Fruit fly (Drosophila melanogaster) whole organism, embryonic: ENCODE results near the gene Lgr1.

Source experiments
- Blimp-1 ChIP-seq: fragments of 200-800 bp; sonication (Bioruptor generic); optimal IDR thresholded peaks from 3 replicates; lab custom pipeline; 2018; ENCODE audit warnings: missing biosample characterization, missing genetic modification characterization, mild to moderate bottlenecking, moderate library complexity, missing genetic modification reagents
- CG10147 ChIP-seq: fragments of 200-800 bp; sonication (Bioruptor generic); optimal IDR thresholded peaks from 2 replicates; lab custom pipeline; 2019; ENCODE audit warnings: missing biosample characterization, mild to moderate bottlenecking, missing genetic modification characterization, moderate library complexity
- CG10267 ChIP-seq: fragments of 200-800 bp; sonication (Bioruptor generic); optimal IDR thresholded peaks from 2 replicates; lab custom pipeline; 2018; ENCODE audit warnings: missing biosample characterization, mild to moderate bottlenecking, missing genetic modification characterization, moderate library complexity
- CG10654 ChIP-seq: fragments of 200-800 bp; sonication (Bioruptor generic); optimal IDR thresholded peaks from 2 replicates; lab custom pipeline; 2016; ENCODE audit warnings: missing biosample characterization, missing genetic modification characterization
- CG11085 ChIP-seq: fragments of 200-800 bp; sonication (Bioruptor generic); IDR thresholded peaks from 2 replicates; pipeline ENCODE4 v1.3.6; 2022; ENCODE audit warnings: missing biosample characterization, missing genetic modification characterization
- CG11560 ChIP-seq: fragments of 200-800 bp; sonication (Bioruptor generic); IDR thresholded peaks from 3 replicates; pipeline ENCODE4 v1.3.6; 2022; ENCODE audit warnings: missing biosample characterization, missing genetic modification characterization
- CG11695 ChIP-seq: fragments of 200-800 bp; sonication (Bioruptor generic); IDR thresholded peaks from 3 replicates; pipeline ENCODE4 v1.3.6; 2022; ENCODE audit warnings: missing biosample characterization, missing genetic modification characterization
- CG13775 ChIP-seq: fragments of 200-800 bp; sonication (Bioruptor generic); optimal IDR thresholded peaks from 3 replicates; lab custom pipeline; 2017; ENCODE audit warnings: missing biosample characterization, mild to moderate bottlenecking, missing genetic modification characterization
- CG14710 ChIP-seq: fragments of 200-800 bp; sonication (Bioruptor generic); optimal IDR thresholded peaks from 3 replicates; lab custom pipeline; 2019; ENCODE audit warnings: missing biosample characterization, mild to moderate bottlenecking, missing genetic modification characterization, moderate library complexity
- CG15601 ChIP-seq: fragments of 200-800 bp; sonication (Bioruptor generic); optimal IDR thresholded peaks from 3 replicates; lab custom pipeline; 2019; ENCODE audit warnings: missing biosample characterization, mild to moderate bottlenecking, missing genetic modification characterization, moderate library complexity
- CG16813 ChIP-seq: fragments of 200-800 bp; sonication (Bioruptor generic); IDR thresholded peaks from 3 replicates; pipeline ENCODE4 v1.3.6; 2022; ENCODE audit warnings: missing biosample characterization, missing genetic modification characterization; ENCODE audit not compliant: partially characterized antibody
- CG17186 ChIP-seq: fragments of 200-800 bp; sonication (Bioruptor generic); optimal IDR thresholded peaks from 3 replicates; lab custom pipeline; 2017; ENCODE audit warnings: missing biosample characterization, missing genetic modification reagents, missing genetic modification characterization
- CG17359 ChIP-seq: fragments of 200-800 bp; sonication (Bioruptor generic); optimal IDR thresholded peaks from 3 replicates; lab custom pipeline; 2018; ENCODE audit warnings: missing biosample characterization, mild to moderate bottlenecking, missing genetic modification characterization, moderate library complexity
- CG2678 ChIP-seq: fragments of 200-800 bp; sonication (Bioruptor generic); optimal IDR thresholded peaks from 3 replicates; lab custom pipeline; 2019; ENCODE audit warnings: missing biosample characterization, mild to moderate bottlenecking, missing genetic modification characterization, moderate library complexity
- CG3065 ChIP-seq: fragments of 200-800 bp; sonication (Bioruptor generic); optimal IDR thresholded peaks from 2 replicates; lab custom pipeline; 2016; ENCODE audit warnings: missing biosample characterization, missing genetic modification characterization
- CG32767 ChIP-seq: fragments of 200-800 bp; sonication (Bioruptor generic); IDR thresholded peaks from 2 replicates; pipeline ENCODE4 v1.3.6; 2022; ENCODE audit warnings: missing biosample characterization, missing genetic modification characterization
- CG4820 ChIP-seq: fragments of 200-800 bp; sonication (Bioruptor generic); optimal IDR thresholded peaks from 3 replicates; lab custom pipeline; 2016; ENCODE audit warnings: missing biosample characterization, missing genetic modification characterization
- CG6272 ChIP-seq: fragments of 200-800 bp; sonication (Bioruptor generic); IDR thresholded peaks from 2 replicates; pipeline ENCODE4 v1.3.6; 2022; ENCODE audit warnings: missing biosample characterization, missing genetic modification characterization
- CG7745 ChIP-seq: fragments of 200-800 bp; sonication (Bioruptor generic); optimal IDR thresholded peaks from 2 replicates; lab custom pipeline; 2018; ENCODE audit warnings: missing biosample characterization, mild to moderate bottlenecking, missing genetic modification characterization, moderate library complexity
- CG7963 ChIP-seq: fragments of 200-800 bp; sonication (Bioruptor generic); IDR thresholded peaks from 3 replicates; pipeline ENCODE4 v1.3.6; 2022; ENCODE audit warnings: missing biosample characterization, missing genetic modification characterization; ENCODE audit not compliant: partially characterized antibody
- CG8924 ChIP-seq: fragments of 200-800 bp; optimal IDR thresholded peaks from 3 replicates; lab custom pipeline; 2019; ENCODE audit warnings: missing biosample characterization, mild to moderate bottlenecking, missing genetic modification characterization, moderate library complexity
- CG9215 ChIP-seq: fragments of 200-800 bp; sonication (Bioruptor generic); IDR thresholded peaks from 2 replicates; pipeline ENCODE4 v1.3.6; 2022; ENCODE audit warnings: missing biosample characterization, missing genetic modification characterization
- D19A ChIP-seq: fragments of 200-800 bp; optimal IDR thresholded peaks from 3 replicates; lab custom pipeline; 2019; ENCODE audit warnings: missing biosample characterization, mild to moderate bottlenecking, missing genetic modification characterization, moderate library complexity
- Deaf1 ChIP-seq: fragments of 200-800 bp; optimal IDR thresholded peaks from 3 replicates; lab custom pipeline; 2019; ENCODE audit warnings: missing biosample characterization, mild to moderate bottlenecking, missing genetic modification characterization, moderate library complexity
- Dref ChIP-seq: fragments of 200-800 bp; sonication (Bioruptor generic); IDR thresholded peaks from 2 replicates; pipeline ENCODE4 v1.3.6; 2022; ENCODE audit warnings: missing biosample characterization, missing genetic modification characterization
- Ets65A ChIP-seq: fragments of 200-800 bp; sonication (Bioruptor generic); peaks from one replicate; lab custom pipeline; 2016; ENCODE audit warnings: missing biosample characterization, missing genetic modification characterization
- HmgZ ChIP-seq: fragments of 200-800 bp; sonication (Bioruptor generic); optimal IDR thresholded peaks from 2 replicates; lab custom pipeline; 2018; ENCODE audit warnings: missing biosample characterization, mild to moderate bottlenecking, missing genetic modification characterization
- Meics ChIP-seq: fragments of 200-800 bp; sonication (Bioruptor generic); optimal IDR thresholded peaks from 2 replicates; lab custom pipeline; 2017; ENCODE audit warnings: missing biosample characterization, mild to moderate bottlenecking, missing genetic modification characterization
- Sry-δ ChIP-seq: fragments of 200-800 bp; sonication (Bioruptor generic); optimal IDR thresholded peaks from 2 replicates; lab custom pipeline; 2016; ENCODE audit warnings: missing biosample characterization, missing genetic modification characterization
- Stat92E ChIP-seq, 3 experiments: fragments of >200 bp in 2 of 3; fragments of 200-800 bp in 1 of 3; sonication (Bioruptor generic) in 1 of 3; optimal IDR thresholded peaks; 2 replicates each; lab custom pipeline; 2017 to 2019; ENCODE audit warnings: missing biosample characterization in 3 of 3, missing genetic modification characterization in 3 of 3, mild to moderate bottlenecking in 1 of 3, moderate library complexity in 1 of 3
- ac ChIP-seq: fragments of 200-800 bp; sonication (Bioruptor generic); optimal IDR thresholded peaks from 3 replicates; lab custom pipeline; 2017; ENCODE audit warnings: missing biosample characterization, mild to moderate bottlenecking, missing genetic modification characterization
- bcd ChIP-seq: fragments of 200-800 bp; sonication (Bioruptor generic); optimal IDR thresholded peaks from 2 replicates; lab custom pipeline; 2017; ENCODE audit warnings: missing biosample characterization, mild to moderate bottlenecking, missing genetic modification characterization
- cad ChIP-seq: fragments of >200 bp; optimal IDR thresholded peaks from 2 replicates; lab custom pipeline; 2017; ENCODE audit warnings: missing biosample characterization, missing genetic modification characterization
- corto ChIP-seq: fragments of 200-800 bp; sonication (Bioruptor generic); optimal IDR thresholded peaks from 2 replicates; lab custom pipeline; 2016; ENCODE audit warnings: missing biosample characterization, mild to moderate bottlenecking, missing genetic modification characterization, moderate library complexity
- dati ChIP-seq: fragments of 200-800 bp; sonication (Bioruptor generic); IDR thresholded peaks from 2 replicates; pipeline ENCODE4 v1.3.6; 2022; ENCODE audit warnings: missing biosample characterization, missing genetic modification characterization
- gro ChIP-seq: fragments of 200-800 bp; sonication (Bioruptor generic); optimal IDR thresholded peaks from 2 replicates; lab custom pipeline; 2016; ENCODE audit warnings: missing biosample characterization, missing genetic modification characterization
- gsb-n ChIP-seq: fragments of 200-800 bp; sonication (Bioruptor generic); optimal IDR thresholded peaks from 3 replicates; lab custom pipeline; 2018; ENCODE audit warnings: missing biosample characterization, mild to moderate bottlenecking, missing genetic modification characterization
- her ChIP-seq: fragments of 200-800 bp; sonication (Bioruptor generic); optimal IDR thresholded peaks from 2 replicates; lab custom pipeline; 2016; ENCODE audit warnings: missing biosample characterization, missing genetic modification characterization
- kah ChIP-seq: fragments of 200-800 bp; sonication (Bioruptor generic); optimal IDR thresholded peaks from 2 replicates; lab custom pipeline; 2018; ENCODE audit warnings: missing biosample characterization, mild to moderate bottlenecking, missing genetic modification characterization
- lilli ChIP-seq: fragments of 200-800 bp; sonication (Bioruptor generic); optimal IDR thresholded peaks from 3 replicates; lab custom pipeline; 2016; ENCODE audit warnings: missing biosample characterization, missing genetic modification characterization
- luna ChIP-seq: fragments of 200-800 bp; sonication (Bioruptor generic); optimal IDR thresholded peaks from 2 replicates; lab custom pipeline; 2016; ENCODE audit warnings: missing biosample characterization, missing genetic modification characterization
- nom ChIP-seq: fragments of 200-800 bp; sonication (Bioruptor generic); optimal IDR thresholded peaks from 2 replicates; lab custom pipeline; 2017; ENCODE audit warnings: missing biosample characterization, missing genetic modification characterization, mild to moderate bottlenecking, moderate library complexity, missing genetic modification reagents
- phol ChIP-seq: fragments of 200-800 bp; sonication (Bioruptor generic); optimal IDR thresholded peaks from 3 replicates; lab custom pipeline; 2018; ENCODE audit warnings: missing biosample characterization, mild to moderate bottlenecking, missing genetic modification characterization, moderate library complexity
- pum ChIP-seq: fragments of 200-800 bp; sonication (Bioruptor generic); optimal IDR thresholded peaks from 2 replicates; lab custom pipeline; 2016; ENCODE audit warnings: missing biosample characterization, missing genetic modification characterization
- row ChIP-seq: fragments of 200-800 bp; sonication (Bioruptor generic); IDR thresholded peaks from 3 replicates; pipeline ENCODE4 v1.3.6; 2022; ENCODE audit warnings: missing biosample characterization, missing genetic modification characterization
- sim ChIP-seq: fragments of 200-800 bp; sonication (Bioruptor generic); IDR thresholded peaks from 2 replicates; pipeline ENCODE4 v1.3.6; 2022; ENCODE audit warnings: missing biosample characterization, missing genetic modification characterization
- sr ChIP-seq: fragments of 200-800 bp; sonication (Bioruptor generic); IDR thresholded peaks from 3 replicates; pipeline ENCODE4 v1.3.6; 2022; ENCODE audit warnings: missing biosample characterization, missing genetic modification characterization
- wek ChIP-seq: fragments of 200-800 bp; sonication (Bioruptor generic); optimal IDR thresholded peaks from 3 replicates; lab custom pipeline; 2018; ENCODE audit warnings: missing biosample characterization, mild to moderate bottlenecking, missing genetic modification characterization, moderate library complexity

Lgr1 gene

dm6 chr3R:17716858-17717596, 8.6 kb upstream of the Lgr1 start (continued):
- peak; percentile 24 for TF ChIP-seq ac (GFP tag; lab: Kevin White, UChicago)
- TF ChIP-seq CG7745 (tag; lab: Kevin White, UChicago), result peak; percentile 16
- peak; percentile 28 for TF ChIP-seq CG2678 (tag; lab: Kevin White, UChicago)
- no peak for TF ChIP-seq CG11560 (tag; lab: Robert Waterston, UW)
- no peak for TF ChIP-seq CG4820 (GFP tag; lab: Kevin White, UChicago)
- TF ChIP-seq CG16813 (GFP tag; lab: Robert Waterston, UW), result no peak
- no peak for TF ChIP-seq CG7963
- no peak for TF ChIP-seq dati
- TF ChIP-seq CG9215 (GFP tag; lab: Robert Waterston, UW), result no peak
- TF ChIP-seq row (GFP tag; lab: Robert Waterston, UW), result no peak
- no peak for TF ChIP-seq phol (tag; lab: Kevin White, UChicago)
- no peak for TF ChIP-seq CG6272 (GFP tag; lab: Robert Waterston, UW)
- TF ChIP-seq CG32767 (GFP tag; lab: Robert Waterston, UW), result no peak
- TF ChIP-seq her (GFP tag; lab: Kevin White, UChicago), result peak; percentile 51
- TF ChIP-seq CG3065 (GFP tag; lab: Kevin White, UChicago), result no peak

- TF ChIP-seq pum (GFP tag; lab: Kevin White, UChicago) (no peak), D19A (tag; lab: Kevin White, UChicago) (peak; percentile 78), Stat92E (GFP tag; optimal IDR thresholded peaks at IDR 0.05; lab: Kevin White, UChicago) (peak in 1 of 3 experiments; percentile 32), Dref (GFP tag; lab: Robert Waterston, UW) (no peak), CG11085 (GFP tag; lab: Robert Waterston, UW) (no peak), CG10147 (GFP tag; lab: Kevin White, UChicago) (peak; percentile 22), CG17359 (tag; lab: Kevin White, UChicago) (no peak), bcd (GFP tag; lab: Kevin White, UChicago) (peak; percentile 28), CG13775 (GFP tag; lab: Kevin White, UChicago) (peak; percentile 54), sim (GFP tag; lab: Robert Waterston, UW) (no peak), CG8924 (tag; lab: Kevin White, UChicago) (peak; percentile 30), CG15601 (tag; lab: Kevin White, UChicago) (peak; percentile 17), kah (no peak), luna (GFP tag; lab: Kevin White, UChicago) (no peak), gro (GFP tag; lab: Kevin White, UChicago) (peak; percentile 42), gsb-n (tag; lab: Kevin White, UChicago) (peak; percentile 4), CG10267 (tag; lab: Kevin White, UChicago) (peak; percentile 35), Meics (GFP tag; lab: Kevin White, UChicago) (peak; percentile 10), wek (GFP tag; lab: Kevin White, UChicago) (no peak), Deaf1 (tag; lab: Kevin White, UChicago) (peak; percentile 82), HmgZ (tag; lab: Kevin White, UChicago) (peak; percentile 43), CG14710 (peak; percentile 57), Ets65A (peak; percentile 48), sr (GFP tag; lab: Robert Waterston, UW) (no peak), Blimp-1 (GFP tag; lab: Kevin White, UChicago) (peak; percentile 4), cad (GFP tag; lab: Kevin White, UChicago) (no peak), corto (GFP tag; lab: Kevin White, UChicago) (peak; percentile 23), CG17186 (GFP tag; lab: Kevin White, UChicago) (peak; percentile 75), Sry-δ (GFP tag; lab: Kevin White, UChicago) (peak; percentile 94), lilli (no peak), CG10654 (GFP tag; lab: Kevin White, UChicago) (no peak), nom (peak; percentile 43), CG11695 (GFP tag; lab: Robert Waterston, UW) (no peak)
Measured at dm6 chr3R:17718051-17718693, 7.4 kb upstream of the Lgr1 start, which contains the start of gene osa. osa (minus strand) TSS chr3R:17718350.
